Fruit fly (Drosophila melanogaster): ENCODE measurements around the gene Ada.

The Ada gene

dm6 chr3R:9057398-9058058, 7.5 kb upstream of the Ada start (continued):
- peak; percentile 97 for TF ChIP-seq zen (tag; optimal IDR thresholded peaks at IDR 0.05)
- TF ChIP-seq Opbp (GFP tag; IDR thresholded peaks at IDR 0.05; ENCODE audit: partially characterized antibody) = no peak
- peak; percentile 81 for TF ChIP-seq CG3065 (GFP tag; optimal IDR thresholded peaks at IDR 0.05)
- peak; percentile 98 for TF ChIP-seq fd96Cb (tag; optimal IDR thresholded peaks at IDR 0.05)
- no peak for TF ChIP-seq pita (GFP tag; optimal IDR thresholded peaks at IDR 0.05)
- peak; percentile 99 for TF ChIP-seq CG13424 (tag; optimal IDR thresholded peaks at IDR 0.05)
- peak; percentile 100 for TF ChIP-seq CG8924 (tag; optimal IDR thresholded peaks at IDR 0.05)
- TF ChIP-seq stc (GFP tag; IDR thresholded peaks at IDR 0.05) = no peak
- TF ChIP-seq CG4404 (GFP tag; IDR thresholded peaks at IDR 0.05) = no peak
- no peak for TF ChIP-seq CG6689 (GFP tag; IDR thresholded peaks at IDR 0.05)
- peak; percentile 91 for TF ChIP-seq CG12219 (GFP tag; optimal IDR thresholded peaks at IDR 0.05)
- peak; percentile 60 for TF ChIP-seq pum (GFP tag; optimal IDR thresholded peaks at IDR 0.05)
- TF ChIP-seq CG12942 (GFP tag; optimal IDR thresholded peaks at IDR 0.05) = peak; percentile 93
- peak; percentile 84 to 99 for TF ChIP-seq Hr51 (GFP tag; optimal IDR thresholded peaks at IDR 0.05)
- peak; percentile 99 for TF ChIP-seq gsb-n (tag; optimal IDR thresholded peaks at IDR 0.05)
- peak; percentile 95 for TF ChIP-seq sens (GFP tag)
- TF ChIP-seq eve (GFP tag; optimal IDR thresholded peaks at IDR 0.05) = no peak
- peak; percentile 59 for TF ChIP-seq stwl (tag; optimal IDR thresholded peaks at IDR 0.05)
- TF ChIP-seq MTF-1 (GFP tag; optimal IDR thresholded peaks at IDR 0.05; ENCODE audit: borderline replicate concordance) = peak; percentile 90
- TF ChIP-seq CG32532 (GFP tag; IDR thresholded peaks at IDR 0.05) = no peak
- no peak for TF ChIP-seq CG10321 (GFP tag; IDR thresholded peaks at IDR 0.05)
- TF ChIP-seq pfk (GFP tag; optimal IDR thresholded peaks at IDR 0.05) = peak; percentile 71
- no peak for TF ChIP-seq HLH4C (GFP tag; IDR thresholded peaks at IDR 0.05; ENCODE audit: partially characterized antibody)
- peak; percentile 98 for TF ChIP-seq CG14710 (tag; optimal IDR thresholded peaks at IDR 0.05)
- no peak for TF ChIP-seq HmgD (GFP tag; optimal IDR thresholded peaks at IDR 0.05)
- TF ChIP-seq pros (GFP tag; optimal IDR thresholded peaks at IDR 0.05) = peak; percentile 90
- TF ChIP-seq lilli (GFP tag; optimal IDR thresholded peaks at IDR 0.05) = peak; percentile 91
- TF ChIP-seq Mrtf (GFP tag; IDR thresholded peaks at IDR 0.05) = no peak
- peak; percentile 95 for TF ChIP-seq CG4424 (GFP tag; optimal IDR thresholded peaks at IDR 0.05)
- no peak for TF ChIP-seq H15 (GFP tag; IDR thresholded peaks at IDR 0.05)
- TF ChIP-seq hth (optimal IDR thresholded peaks at IDR 0.05) = no peak
- peak; percentile 93 for TF ChIP-seq az2 (GFP tag; optimal IDR thresholded peaks at IDR 0.05)
- no peak for TF ChIP-seq sens-2 (GFP tag; IDR thresholded peaks at IDR 0.05)
- no peak for TF ChIP-seq CG43689 (GFP tag; IDR thresholded peaks at IDR 0.05)
- peak; percentile 75 for TF ChIP-seq slou (GFP tag; optimal IDR thresholded peaks at IDR 0.05)
- peak; percentile 89 for TF ChIP-seq Chrac-16 (GFP tag; optimal IDR thresholded peaks at IDR 0.05)
- peak; percentile 56 for TF ChIP-seq Hey (tag; optimal IDR thresholded peaks at IDR 0.05)
- TF ChIP-seq E2f1 (GFP tag; IDR thresholded peaks at IDR 0.05) = no peak
- no peak for TF ChIP-seq CG8944 (GFP tag; optimal IDR thresholded peaks at IDR 0.05)
- TF ChIP-seq CG14014 (GFP tag; IDR thresholded peaks at IDR 0.05) = no peak
- TF ChIP-seq Deaf1 (tag; optimal IDR thresholded peaks at IDR 0.05) = peak; percentile 90
- TF ChIP-seq CG17568 (GFP tag; optimal IDR thresholded peaks at IDR 0.05) = no peak
- no peak for TF ChIP-seq CG11696 (GFP tag; IDR thresholded peaks at IDR 0.05)
- TF ChIP-seq CG8765 (GFP tag; IDR thresholded peaks at IDR 0.05) = no peak
- TF ChIP-seq shn (GFP tag; optimal IDR thresholded peaks at IDR 0.05) = no peak
- TF ChIP-seq gem (tag; optimal IDR thresholded peaks at IDR 0.05) = peak; percentile 100
- peak; percentile 99 for TF ChIP-seq sug (tag; optimal IDR thresholded peaks at IDR 0.05)
- peak; percentile 47 for TF ChIP-seq Myb (GFP tag; optimal IDR thresholded peaks at IDR 0.05)
- no peak for TF ChIP-seq dati (GFP tag; IDR thresholded peaks at IDR 0.05)
- no peak for TF ChIP-seq pzg (GFP tag; optimal IDR thresholded peaks at IDR 0.05)
- TF ChIP-seq gsb (GFP tag; IDR thresholded peaks at IDR 0.05) = no peak
